Worm (Caenorhabditis elegans) whole organism, mixed stage, embryonic: ENCODE data around the gene srbc-67.

Experiments used
- M03D4.4 ChIP-seq: sonication (generic microtip); optimal IDR thresholded peaks from 2 replicates; lab custom pipeline; 2017; ENCODE audit warnings: mild to moderate bottlenecking, missing genetic modification characterization, missing compliant biosample characterization
- bed-3 ChIP-seq: fragments of 200-800 bp; sonication (Bioruptor generic); optimal IDR thresholded peaks from 3 replicates; lab custom pipeline; 2018; ENCODE audit warnings: mild to moderate bottlenecking, missing genetic modification characterization, moderate library complexity, missing compliant biosample characterization
- blmp-1 ChIP-seq: fragments of 150-350 bp; optimal IDR thresholded peaks from 2 replicates; lab custom pipeline; 2014; ENCODE audit warnings: missing biosample characterization, missing genetic modification characterization
- ceh-39 ChIP-seq: fragments of 150-350 bp; optimal IDR thresholded peaks from 2 replicates; lab custom pipeline; 2014; ENCODE audit warnings: missing biosample characterization, missing genetic modification characterization
- ceh-83 ChIP-seq: fragments of 200-800 bp; sonication (Bioruptor generic); optimal IDR thresholded peaks from 2 replicates; lab custom pipeline; 2018; ENCODE audit warnings: mild to moderate bottlenecking, missing genetic modification characterization, missing compliant biosample characterization
- ces-1 ChIP-seq: fragments of 150-350 bp; optimal IDR thresholded peaks from 2 replicates; lab custom pipeline; 2014; ENCODE audit warnings: missing biosample characterization, missing genetic modification reagents, missing genetic modification characterization
- cnd-1 ChIP-seq: fragments of 200-800 bp; sonication (Bioruptor generic); optimal IDR thresholded peaks from 2 replicates; lab custom pipeline; 2018; ENCODE audit warnings: mild to moderate bottlenecking, missing genetic modification characterization, missing compliant biosample characterization
- drap-1 ChIP-seq: fragments of 200-800 bp; sonication (Bioruptor generic); optimal IDR thresholded peaks from 3 replicates; lab custom pipeline; 2018; ENCODE audit warnings: mild to moderate bottlenecking, missing genetic modification characterization, missing compliant biosample characterization
- elt-1 ChIP-seq: sonication (generic microtip); optimal IDR thresholded peaks from 2 replicates; lab custom pipeline; 2017; ENCODE audit warnings: missing genetic modification characterization, mild to moderate bottlenecking, missing compliant biosample characterization, antibody characterized with exemption, moderate library complexity, borderline replicate concordance; ENCODE audit not compliant: insufficient read depth
- elt-3 ChIP-seq: fragments of 150-350 bp; optimal IDR thresholded peaks from 2 replicates; lab custom pipeline; 2014; ENCODE audit warnings: missing biosample characterization, missing genetic modification characterization
- flh-1 ChIP-seq: fragments of 200-800 bp; sonication (Bioruptor generic); optimal IDR thresholded peaks from 2 replicates; lab custom pipeline; 2018; ENCODE audit warnings: mild to moderate bottlenecking, missing genetic modification characterization, moderate library complexity, missing compliant biosample characterization
- ham-2 ChIP-seq: fragments of 200-800 bp; sonication (Bioruptor generic); optimal IDR thresholded peaks from 2 replicates; lab custom pipeline; 2018; ENCODE audit warnings: mild to moderate bottlenecking, missing genetic modification characterization, missing compliant biosample characterization
- hlh-1 ChIP-seq: fragments of 150-350 bp; optimal IDR thresholded peaks from 2 replicates; lab custom pipeline; 2014; ENCODE audit warnings: missing biosample characterization, missing genetic modification reagents, missing genetic modification characterization
- lin-32 ChIP-seq: fragments of 200-800 bp; sonication (Bioruptor generic); optimal IDR thresholded peaks from 2 replicates; lab custom pipeline; 2018; ENCODE audit warnings: mild to moderate bottlenecking, missing genetic modification characterization, missing compliant biosample characterization
- lsy-2 ChIP-seq: fragments of 150-350 bp; optimal IDR thresholded peaks from 2 replicates; lab custom pipeline; 2014; ENCODE audit warnings: missing biosample characterization, missing genetic modification characterization
- mab-5 ChIP-seq: fragments of 150-350 bp; optimal IDR thresholded peaks from 2 replicates; lab custom pipeline; 2014; ENCODE audit warnings: missing biosample characterization, missing genetic modification characterization
- mep-1 ChIP-seq: fragments of 150-350 bp; optimal IDR thresholded peaks from 2 replicates; lab custom pipeline; 2017; ENCODE audit warnings: missing biosample characterization, missing genetic modification reagents, missing genetic modification characterization, inconsistent platforms
- mls-2 ChIP-seq: sonication (generic microtip); optimal IDR thresholded peaks from 2 replicates; lab custom pipeline; 2016; ENCODE audit warnings: mild to moderate bottlenecking, missing genetic modification characterization, moderate library complexity, missing compliant biosample characterization
- nhr-12 ChIP-seq: fragments of 150-350 bp; optimal IDR thresholded peaks from 2 replicates; lab custom pipeline; 2014; ENCODE audit warnings: missing biosample characterization, missing genetic modification characterization
- nhr-2 ChIP-seq: fragments of 150-350 bp; optimal IDR thresholded peaks from 2 replicates; lab custom pipeline; 2014; ENCODE audit warnings: missing biosample characterization, missing genetic modification characterization
- nhr-237 ChIP-seq: fragments of 150-350 bp; optimal IDR thresholded peaks from 2 replicates; lab custom pipeline; 2014; ENCODE audit warnings: missing biosample characterization, missing genetic modification characterization
- nhr-28 ChIP-seq: fragments of 150-350 bp; optimal IDR thresholded peaks from 2 replicates; lab custom pipeline; 2014; ENCODE audit warnings: missing biosample characterization, missing genetic modification characterization
- nhr-76 ChIP-seq: sonication (generic microtip); optimal IDR thresholded peaks from 2 replicates; lab custom pipeline; 2017; ENCODE audit warnings: missing biosample characterization, missing genetic modification characterization
- pha-4 ChIP-seq: fragments of 150-350 bp; optimal IDR thresholded peaks from 2 replicates; lab custom pipeline; 2018; ENCODE audit warnings: missing biosample characterization, missing genetic modification reagents, missing genetic modification characterization
- sem-2 ChIP-seq: fragments of 200-800 bp; sonication (Bioruptor generic); optimal IDR thresholded peaks from 2 replicates; lab custom pipeline; 2018; ENCODE audit warnings: mild to moderate bottlenecking, missing genetic modification characterization, missing compliant biosample characterization
- snpc-4 ChIP-seq: fragments of 150-350 bp; optimal IDR thresholded peaks from 2 replicates; lab custom pipeline; 2014; ENCODE audit warnings: missing biosample characterization, missing genetic modification characterization
- unc-120 ChIP-seq: sonication (generic microtip); optimal IDR thresholded peaks from 2 replicates; lab custom pipeline; 2017; ENCODE audit warnings: missing genetic modification characterization, missing compliant biosample characterization; ENCODE audit not compliant: poor library complexity, severe bottlenecking
- unc-39 ChIP-seq: fragments of 150-350 bp; optimal IDR thresholded peaks from 2 replicates; lab custom pipeline; 2014; ENCODE audit warnings: missing biosample characterization, missing genetic modification characterization
- unc-62 ChIP-seq: fragments of 150-350 bp; optimal IDR thresholded peaks from 2 replicates; lab custom pipeline; 2014; ENCODE audit warnings: missing biosample characterization, missing genetic modification reagents, missing genetic modification characterization
- ztf-11 ChIP-seq: fragments of 150-350 bp; optimal IDR thresholded peaks from 2 replicates; lab custom pipeline; 2014; ENCODE audit warnings: missing biosample characterization, missing genetic modification characterization

The srbc-67 gene

DNA sequence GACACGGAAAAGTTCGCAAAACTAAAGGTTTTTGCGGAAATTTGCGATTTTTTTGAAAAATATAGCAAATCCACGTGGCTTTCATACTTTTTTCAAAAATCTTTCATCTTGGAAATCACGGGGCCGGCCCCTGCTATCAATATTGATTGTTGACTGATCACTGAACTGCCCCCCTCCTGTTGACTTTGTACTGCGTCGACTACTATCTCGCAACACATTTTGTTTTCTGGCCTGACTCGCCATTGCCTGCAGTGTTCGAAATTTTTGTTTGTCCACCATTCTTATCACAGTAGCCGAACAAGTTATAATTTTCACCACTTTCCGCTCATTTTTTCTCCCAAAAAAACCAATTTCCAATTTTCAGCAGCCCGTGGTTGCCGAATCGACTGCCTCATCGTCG, 40.0 kb upstream of the srbc-67 start:
- TF ChIP-seq mls-2 (tag; lab: Kevin White, UChicago) = no peak
- no peak for TF ChIP-seq drap-1 (GFP tag; lab: Kevin White, UChicago)
- TF ChIP-seq blmp-1 = no peak
- TF ChIP-seq snpc-4 (tag; lab: Kevin White, UChicago) = no peak
- TF ChIP-seq M03D4.4 (tag; lab: Kevin White, UChicago) = no peak
- TF ChIP-seq ceh-39 (tag; lab: Kevin White, UChicago) = no peak
- no peak for TF ChIP-seq bed-3 (GFP tag; lab: Kevin White, UChicago)
- TF ChIP-seq nhr-12 (tag; lab: Kevin White, UChicago) = no peak
- TF ChIP-seq cnd-1 = no peak
- TF ChIP-seq mep-1 = no peak
- TF ChIP-seq hlh-1 (tag; lab: Kevin White, UChicago) = no peak
- no peak for TF ChIP-seq mab-5
- TF ChIP-seq flh-1 = no peak
- no peak for TF ChIP-seq unc-62 (GFP tag; lab: Kevin White, UChicago)
- TF ChIP-seq lsy-2 (tag; lab: Kevin White, UChicago) = no peak
- no peak for TF ChIP-seq nhr-237 (tag; lab: Kevin White, UChicago)
- TF ChIP-seq unc-39 (tag; lab: Kevin White, UChicago) = no peak
- TF ChIP-seq sem-2 = no peak
- TF ChIP-seq ceh-83 (GFP tag; lab: Kevin White, UChicago) = no peak

DNA sequence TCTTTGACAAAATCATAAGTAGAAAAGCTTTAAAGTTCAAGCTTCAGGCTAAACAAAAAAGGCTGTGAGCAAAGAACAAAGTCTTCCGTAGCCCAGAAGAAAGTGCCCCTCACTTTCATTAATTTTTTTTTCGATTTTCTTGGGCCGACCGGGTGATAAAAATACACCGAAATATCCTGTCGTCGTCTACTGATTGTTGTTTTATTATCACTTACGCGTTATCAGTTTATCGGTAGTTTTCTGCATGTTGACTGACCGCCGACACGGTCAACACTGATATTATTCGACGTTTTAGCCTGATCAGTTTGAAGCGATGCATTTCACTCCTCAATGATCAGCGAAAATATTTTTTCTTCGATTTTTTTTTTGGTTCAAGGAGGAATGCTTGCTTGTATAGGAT, 39.4 kb upstream of the srbc-67 start:
- no peak for TF ChIP-seq ceh-83 (GFP tag; lab: Kevin White, UChicago)
- TF ChIP-seq pha-4 (tag; lab: Kevin White, UChicago) = no peak
- no peak for TF ChIP-seq hlh-1 (tag; lab: Kevin White, UChicago)
- TF ChIP-seq ham-2 (GFP tag; lab: Kevin White, UChicago) = no peak
- no peak for TF ChIP-seq ztf-11 (tag; lab: Kevin White, UChicago)
- no peak for TF ChIP-seq lin-32 (GFP tag; lab: Kevin White, UChicago)
- TF ChIP-seq mep-1 = no peak
- TF ChIP-seq nhr-237 (tag; lab: Kevin White, UChicago) = no peak
- TF ChIP-seq blmp-1 = no peak
- TF ChIP-seq bed-3 (GFP tag; lab: Kevin White, UChicago) = no peak
- no peak for TF ChIP-seq nhr-2 (tag; lab: Kevin White, UChicago)
- TF ChIP-seq M03D4.4 (tag; lab: Kevin White, UChicago) = no peak
- no peak for TF ChIP-seq nhr-76

DNA sequence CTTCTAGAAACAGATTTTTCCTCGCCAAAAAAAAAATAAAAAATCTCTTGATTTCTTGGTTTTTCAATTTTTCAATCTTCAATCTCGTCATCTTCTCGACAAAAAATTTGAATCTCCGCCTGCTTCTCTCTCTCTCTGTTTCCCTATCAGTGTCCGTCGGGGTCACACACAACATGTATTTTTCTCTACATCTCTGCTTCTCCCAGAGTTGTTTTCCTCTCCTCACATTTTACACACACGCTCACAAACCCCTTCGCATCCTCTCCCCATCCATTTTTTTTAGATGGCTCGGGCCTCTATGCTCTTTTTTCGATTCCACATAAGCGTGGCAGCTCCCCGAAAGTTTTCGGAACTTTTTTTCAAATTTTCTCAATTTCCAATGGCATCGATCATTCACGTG, 38.8 kb upstream of the srbc-67 start:
- no peak for TF ChIP-seq nhr-237 (tag; lab: Kevin White, UChicago)
- no peak for TF ChIP-seq mls-2 (tag; lab: Kevin White, UChicago)
- TF ChIP-seq hlh-1 (tag; lab: Kevin White, UChicago) = peak; percentile 67
- TF ChIP-seq ceh-83 (GFP tag; lab: Kevin White, UChicago) = no peak
- peak; percentile 6 for TF ChIP-seq lsy-2 (tag; lab: Kevin White, UChicago)
- no peak for TF ChIP-seq blmp-1
- TF ChIP-seq unc-62 (GFP tag; lab: Kevin White, UChicago) = no peak
- TF ChIP-seq, all 35 proteins: peak for 2

DNA sequence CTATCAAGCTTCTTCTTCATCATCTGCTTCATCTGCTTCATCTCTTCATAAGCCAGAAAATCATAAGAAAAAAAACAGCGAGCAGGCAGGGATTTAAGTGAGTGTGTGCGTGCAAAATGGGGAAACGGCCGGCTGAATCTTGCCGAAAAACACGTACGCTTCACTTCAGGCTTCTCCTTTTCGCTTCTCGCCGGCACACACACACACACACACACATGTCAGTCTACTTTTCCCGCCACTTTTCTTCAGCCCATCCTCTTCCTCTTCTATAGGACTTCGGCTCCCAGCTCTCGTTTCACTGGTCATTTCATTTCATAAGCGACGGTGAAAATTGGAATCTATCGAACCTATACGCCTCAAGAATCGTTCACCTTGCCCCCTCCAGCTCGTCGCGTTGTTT, 38.2 kb upstream of the srbc-67 start:
- TF ChIP-seq nhr-76 = no peak
- no peak for TF ChIP-seq M03D4.4 (tag; lab: Kevin White, UChicago)
- no peak for TF ChIP-seq ceh-83 (GFP tag; lab: Kevin White, UChicago)
- TF ChIP-seq elt-3 (tag; lab: Kevin White, UChicago) = no peak
- no peak for TF ChIP-seq ceh-39 (tag; lab: Kevin White, UChicago)
- no peak for TF ChIP-seq ham-2 (GFP tag; lab: Kevin White, UChicago)
- TF ChIP-seq nhr-237 (tag; lab: Kevin White, UChicago) = no peak
- TF ChIP-seq ztf-11 (tag; lab: Kevin White, UChicago) = no peak
- no peak for TF ChIP-seq unc-120 (tag; lab: Kevin White, UChicago)
- no peak for TF ChIP-seq elt-1 (tag; lab: Kevin White, UChicago)
- TF ChIP-seq nhr-28 (tag; lab: Kevin White, UChicago) = no peak
- TF ChIP-seq ces-1 = no peak
- no peak for TF ChIP-seq flh-1
- TF ChIP-seq pha-4 (tag; lab: Kevin White, UChicago) = no peak

DNA sequence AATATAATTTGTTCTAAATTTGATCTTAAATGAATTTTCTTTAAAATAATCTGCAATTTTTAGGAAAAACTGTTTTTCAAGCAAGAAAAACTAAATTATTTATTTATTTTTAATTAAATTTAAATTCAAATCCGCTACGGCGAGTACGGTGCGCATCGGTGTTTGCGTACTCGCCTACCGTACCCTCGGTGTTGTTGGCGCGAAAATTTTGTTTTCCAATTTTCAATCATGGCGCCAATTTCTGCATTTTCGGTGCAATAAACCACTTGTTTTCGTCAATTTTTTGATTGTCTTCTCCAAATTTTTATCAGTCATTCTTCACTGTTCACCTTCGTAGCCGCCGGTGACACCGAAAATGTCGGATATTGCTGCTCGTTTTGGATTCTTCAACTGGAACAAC, 37.8 kb upstream of the srbc-67 start, which contains the start of gene pygl-1:
pygl-1 (plus strand) TSS at position 211 of the 400 bp plus-strand sequence.
- TF ChIP-seq lsy-2 (tag; lab: Kevin White, UChicago) = peak; percentile 85
- no peak for TF ChIP-seq ces-1
- no peak for TF ChIP-seq lin-32 (GFP tag; lab: Kevin White, UChicago)
